Fruit fly (Drosophila melanogaster): ENCODE measurements around the gene Oatp33Ea.
A peak's percentile ranks its signal among the peaks of the same experiment; 100 is the strongest.

Oatp33Ea gene

dm6 chr2L:12472988-12473387 lies 27.3 kb upstream of the Oatp33Ea start (continued):
- TF ChIP-seq Hmr (GFP tag; optimal IDR thresholded peaks at IDR 0.05) (no peak), prd (optimal IDR thresholded peaks at IDR 0.05) (no peak), prd (GFP tag; IDR thresholded peaks at IDR 0.05) (0 out of 3 replicates have a peak, but pooled peaks have one; percentile 13), sima (GFP tag; optimal IDR thresholded peaks at IDR 0.05) (no peak)

- TF ChIP-seq Sry-β (GFP tag; optimal IDR thresholded peaks at IDR 0.05) (no peak), Drgx (GFP tag; IDR thresholded peaks at IDR 0.05) (peak; percentile 52), nom (GFP tag; optimal IDR thresholded peaks at IDR 0.05) (peak; percentile 0)
These were observed 26.2 kb upstream of the Oatp33Ea start for dm6 chr2L:12471937-12472336.

dm6 chr2L:12469235-12469634 lies 23.5 kb upstream of the Oatp33Ea start:
- TF ChIP-seq Med (GFP tag) (peak; percentile 8), stwl (tag; optimal IDR thresholded peaks at IDR 0.05) (no peak), CG30431 (GFP tag; optimal IDR thresholded peaks at IDR 0.05) (no peak), chm (GFP tag; IDR thresholded peaks at IDR 0.05) (peak; percentile 20; the same call in 1 of the 2 replicates), CG7987 (GFP tag; optimal IDR thresholded peaks at IDR 0.05) (peak; percentile 40), Dip2 (GFP tag; IDR thresholded peaks at IDR 0.05) (no peak), Six4 (GFP tag; optimal IDR thresholded peaks at IDR 0.05) (no peak), mirr (GFP tag; optimal IDR thresholded peaks at IDR 0.05) (peak; percentile 4), tll (GFP tag; optimal IDR thresholded peaks at IDR 0.05) (no peak), sob (GFP tag; IDR thresholded peaks at IDR 0.05) (peak; percentile 19; the same call in 1 of the 2 replicates), fu2 (GFP tag; optimal IDR thresholded peaks at IDR 0.05) (no peak), CG15269 (tag; optimal IDR thresholded peaks at IDR 0.05) (no peak), chinmo (GFP tag; IDR thresholded peaks at IDR 0.05; ENCODE audit: partially characterized antibody) (peak; percentile 75; the same call in 2 of the 4 replicates), grn (GFP tag; optimal IDR thresholded peaks at IDR 0.05) (peak; percentile 56), kay (GFP tag; optimal IDR thresholded peaks at IDR 0.05) (no peak), CG32767 (GFP tag; IDR thresholded peaks at IDR 0.05) (0 out of 2 replicates have a peak, but pooled peaks have one; percentile 11), sna (GFP tag; IDR thresholded peaks at IDR 0.05; ENCODE audit: partially characterized antibody) (no peak), CG9932 (GFP tag; IDR thresholded peaks at IDR 0.05) (0 out of 2 replicates have a peak, but pooled peaks have one; percentile 1), seq (GFP tag; IDR thresholded peaks at IDR 0.05) (0 out of 2 replicates have a peak, but pooled peaks have one; percentile 30), Dbx (GFP tag; IDR thresholded peaks at IDR 0.05) (no peak), PHDP (tag; optimal IDR thresholded peaks at IDR 0.05) (no peak), corto (GFP tag; optimal IDR thresholded peaks at IDR 0.05) (no peak), CG4282 (GFP tag; optimal IDR thresholded peaks at IDR 0.05) (no peak), CG17361 (GFP tag; IDR thresholded peaks at IDR 0.05) (no peak), sr (GFP tag; IDR thresholded peaks at IDR 0.05) (peak; percentile 55; the same call in 2 of the 3 replicates), CG4730 (GFP tag; IDR thresholded peaks at IDR 0.05) (no peak), Oaz (GFP tag; IDR thresholded peaks at IDR 0.05) (no peak), chif (GFP tag; optimal IDR thresholded peaks at IDR 0.05) (no peak), CG10147 (GFP tag; optimal IDR thresholded peaks at IDR 0.05) (no peak), Jarid2 (GFP tag; optimal IDR thresholded peaks at IDR 0.05) (no peak), CG7556 (GFP tag; optimal IDR thresholded peaks at IDR 0.05) (no peak), Nf-YC (tag; optimal IDR thresholded peaks at IDR 0.05) (no peak)
